Worm (Caenorhabditis elegans): ENCODE data around the gene F33A8.4.

DNA sequence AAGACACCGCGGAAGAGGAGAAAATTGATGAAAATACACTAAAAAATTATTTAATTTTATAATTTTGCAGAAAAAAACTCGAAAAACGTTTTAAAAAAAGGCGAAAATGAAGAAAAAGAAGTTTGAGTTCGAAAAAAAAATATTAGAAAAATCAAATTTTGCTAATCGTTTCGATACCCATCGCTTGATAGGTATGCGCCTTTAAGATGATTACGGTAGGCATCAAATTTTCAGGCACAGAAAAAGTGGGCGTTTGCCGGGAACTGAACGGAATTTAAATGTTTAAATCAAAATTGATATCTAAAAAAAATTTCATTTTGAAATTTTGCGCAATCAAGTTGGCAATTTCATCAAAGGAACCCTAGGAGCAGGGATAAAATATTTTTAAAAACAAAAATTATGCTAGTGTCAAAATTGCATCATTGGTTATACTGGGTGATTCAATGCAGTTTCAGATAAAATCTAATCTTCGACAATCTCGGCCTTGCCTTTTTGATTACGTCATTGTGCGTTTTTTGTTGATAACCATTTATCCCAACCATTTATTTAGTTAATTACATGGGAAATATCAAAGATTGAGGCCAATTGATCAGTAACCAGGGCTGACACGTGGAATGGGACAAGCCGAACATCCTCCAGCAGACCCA is 5.2 kb downstream of the F33A8.4 start:
- TF ChIP-seq him-1 (tag; optimal IDR thresholded peaks at IDR 0.05) (no peak), dao-5 (tag; optimal IDR thresholded peaks at IDR 0.05) (no peak), W03F9.2 (tag; optimal IDR thresholded peaks at IDR 0.05) (no peak)

Data from whole organism, L4/young adult.